Worm (Caenorhabditis elegans) whole organism, L4 larva: ENCODE measurements around the gene unc-5.
A peak's percentile ranks its signal among the peaks of the same experiment; 100 is the strongest.

ENCODE experiments used
- ces-1 ChIP-seq: fragments of 150-350 bp; sonication (generic microtip); optimal IDR thresholded peaks from 4 replicates; lab custom pipeline; 2014; ENCODE audit warnings: missing biosample characterization, missing genetic modification reagents, missing genetic modification characterization
- lin-15B ChIP-seq: fragments of 150-350 bp; sonication (generic microtip); optimal IDR thresholded peaks from 3 replicates; lab custom pipeline; 2014; ENCODE audit warnings: missing biosample characterization, missing genetic modification characterization
- nhr-11 ChIP-seq: fragments of 150-350 bp; optimal IDR thresholded peaks from 2 replicates; lab custom pipeline; 2014; ENCODE audit warnings: missing biosample characterization, missing genetic modification characterization
- nhr-237 ChIP-seq: sonication (generic microtip); optimal IDR thresholded peaks from 2 replicates; lab custom pipeline; 2017; ENCODE audit warnings: missing biosample characterization, missing genetic modification characterization
- nhr-76 ChIP-seq: fragments of 150-350 bp; optimal IDR thresholded peaks from 2 replicates; lab custom pipeline; 2014; ENCODE audit warnings: missing biosample characterization, missing genetic modification characterization
- nhr-77 ChIP-seq: fragments of 150-350 bp; optimal IDR thresholded peaks from 2 replicates; lab custom pipeline; 2014; ENCODE audit warnings: missing biosample characterization, missing genetic modification characterization
- pqm-1 ChIP-seq: sonication (generic microtip); optimal IDR thresholded peaks from 2 replicates; lab custom pipeline; 2017; ENCODE audit warnings: missing biosample characterization, missing genetic modification characterization
- spr-3 ChIP-seq: fragments of 200-800 bp; sonication (Bioruptor generic); optimal IDR thresholded peaks from 2 replicates; lab custom pipeline; 2018; ENCODE audit warnings: mild to moderate bottlenecking, missing genetic modification characterization, missing compliant biosample characterization
- unc-62 ChIP-seq, 3 experiments: fragments of 150-350 bp in 1 of 3; sonication (generic microtip); optimal IDR thresholded peaks in 2 of 3; peaks in 1 of 3; 1 replicate in 1 of 3; 2 replicates in 2 of 3; lab custom pipeline; 2014 to 2017; ENCODE audit warnings: missing biosample characterization in 3 of 3, missing genetic modification characterization in 3 of 3, missing genetic modification reagents in 3 of 3, missing genotype in 1 of 3

DNA sequence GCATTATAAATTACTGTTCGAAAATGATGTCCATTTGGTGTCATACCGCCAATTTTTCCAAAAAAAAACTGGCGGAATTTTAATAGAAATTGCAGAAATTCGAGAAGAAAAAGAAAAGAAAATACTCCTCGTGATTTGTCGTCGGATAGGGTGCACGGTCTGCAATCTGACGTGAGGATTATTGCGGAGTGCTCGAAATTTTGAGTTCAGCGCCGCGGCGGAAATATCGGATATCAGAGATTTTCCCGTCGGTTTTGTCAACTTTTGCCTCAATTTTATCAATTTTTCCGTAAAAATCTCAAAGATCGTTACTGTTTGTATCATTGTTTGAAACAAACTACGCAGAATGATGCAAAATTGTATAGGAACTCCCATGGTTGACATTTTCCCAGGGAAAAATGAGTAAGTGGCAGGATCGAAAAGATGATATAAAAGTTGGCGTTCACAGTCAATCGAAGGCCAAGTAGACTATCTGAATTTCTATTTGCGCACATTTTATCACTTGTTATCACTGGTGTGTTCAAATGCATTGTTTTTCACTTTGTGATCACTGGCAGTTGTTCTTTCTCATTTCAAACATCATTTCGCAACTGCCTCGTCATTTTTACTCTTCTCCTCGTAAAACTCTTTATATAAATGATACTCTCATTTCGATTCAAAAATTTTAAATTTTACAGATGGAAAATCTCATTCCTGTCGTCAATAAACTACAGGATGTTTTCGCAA is 9.8 kb upstream of the unc-5 start, which contains the start of the genes fem-1 and drp-1:
- TF ChIP-seq spr-3 (GFP tag; lab: Kevin White, UChicago) (no peak), nhr-77 (tag; lab: Kevin White, UChicago) (no peak), nhr-76 (tag; lab: Kevin White, UChicago) (no peak), nhr-11 (tag; lab: Kevin White, UChicago) (no peak), pqm-1 (no peak), unc-62 (GFP tag; optimal IDR thresholded peaks at IDR 0.05 in 1 of 2; lab: Kevin White, UChicago) (peak in 1 of 2 experiments; percentile 31), unc-62 (tag; optimal IDR thresholded peaks at IDR 0.05; lab: Kevin White, UChicago) (no peak), lin-15B (tag; lab: Kevin White, UChicago) (no peak), nhr-237 (tag; lab: Kevin White, UChicago) (no peak), ces-1 (GFP tag; lab: Kevin White, UChicago) (no peak)
